Worm (Caenorhabditis elegans) whole organism, L2 larva: ENCODE measurements around the gene golg-4.

ENCODE experiments used
- alr-1 ChIP-seq: fragments of 150-350 bp; optimal IDR thresholded peaks from 2 replicates; lab custom pipeline; 2014; ENCODE audit warnings: missing biosample characterization, missing genetic modification characterization
- egl-27 ChIP-seq: sonication (generic microtip); optimal IDR thresholded peaks from 3 replicates; lab custom pipeline; 2017; ENCODE audit warnings: missing biosample characterization, missing genetic modification reagents, missing genetic modification characterization
- elt-3 ChIP-seq: sonication (generic microtip); optimal IDR thresholded peaks from 2 replicates; lab custom pipeline; 2017; ENCODE audit warnings: missing biosample characterization, missing genetic modification characterization
- gmeb-1 ChIP-seq: fragments of 150-350 bp; optimal IDR thresholded peaks from 2 replicates; lab custom pipeline; 2014; ENCODE audit warnings: missing biosample characterization, missing genetic modification characterization
- mbf-1 ChIP-seq: sonication (generic microtip); optimal IDR thresholded peaks from 2 replicates; lab custom pipeline; 2017; ENCODE audit warnings: missing biosample characterization, missing genetic modification characterization
- nhr-21 ChIP-seq: fragments of 150-350 bp; optimal IDR thresholded peaks from 2 replicates; lab custom pipeline; 2014; ENCODE audit warnings: missing biosample characterization, missing genetic modification characterization
- nhr-77 ChIP-seq: fragments of 150-350 bp; optimal IDR thresholded peaks from 2 replicates; lab custom pipeline; 2014; ENCODE audit warnings: missing biosample characterization, missing genetic modification characterization
- unc-62 ChIP-seq: fragments of 150-350 bp; optimal IDR thresholded peaks from 2 replicates; lab custom pipeline; 2014; ENCODE audit warnings: missing biosample characterization, missing genetic modification reagents, missing genetic modification characterization

- no peak for TF ChIP-seq egl-27 (tag; lab: Kevin White, UChicago)
- TF ChIP-seq alr-1, result no peak
- no peak for TF ChIP-seq nhr-77 (tag; lab: Kevin White, UChicago)
- no peak for TF ChIP-seq unc-62 (GFP tag; lab: Kevin White, UChicago)
- no peak for TF ChIP-seq gmeb-1 (tag; lab: Kevin White, UChicago)
- no peak for TF ChIP-seq nhr-21 (tag; lab: Kevin White, UChicago)
- TF ChIP-seq mbf-1 (tag; lab: Kevin White, UChicago), result no peak
- no peak for TF ChIP-seq elt-3 (tag; lab: Kevin White, UChicago)
These were observed 38.8 kb downstream of the golg-4 start, which contains the start of gene spe-41 for ce11 chrIII:3444139-3444538.
